Worm (Caenorhabditis elegans): Measurements from ENCODE around the gene C35D10.3.

The C35D10.3 gene

DNA sequence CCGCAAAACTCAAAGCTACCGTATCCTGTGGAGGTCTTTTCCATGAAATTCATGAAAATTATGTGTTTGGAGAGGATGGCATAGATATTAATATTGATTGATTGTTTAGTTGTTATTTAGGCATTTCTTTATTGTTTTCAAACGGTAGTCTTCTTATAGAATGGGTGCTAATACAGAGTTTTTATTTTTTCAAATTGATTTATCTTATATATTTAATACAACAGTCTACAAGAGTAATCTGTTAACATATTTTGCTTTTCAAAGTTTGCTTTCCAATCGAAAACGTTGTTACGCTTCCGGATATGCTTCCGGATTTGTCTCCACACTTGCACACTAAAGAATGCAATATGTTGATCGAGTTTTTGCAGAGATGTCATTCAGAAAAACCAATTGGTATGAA is 2.0 kb upstream of the C35D10.3 start, which contains the start of gene C35D10.17:
Gene C35D10.17, plus strand, starts transcription at position 301 of the 400 bp plus-strand sequence.
- TF ChIP-seq ztf-23 (GFP tag; IDR thresholded peaks at IDR 0.05) (no peak), ztf-29 (GFP tag; IDR thresholded peaks at IDR 0.05) (no peak), cog-1 (tag; optimal IDR thresholded peaks at IDR 0.05) (no peak), flt-1 (GFP tag; IDR thresholded peaks at IDR 0.05) (no peak), med-1 (GFP tag; optimal IDR thresholded peaks at IDR 0.05; ENCODE audit: insufficient read depth) (no peak), ref-1 (GFP tag; conservative IDR thresholded peaks at IDR 0.05) (no peak), klf-2 (GFP tag; conservative IDR thresholded peaks at IDR 0.05) (no peak), T22C8.4 (GFP tag; IDR thresholded peaks at IDR 0.05) (no peak)

ce11 chrIII:4870478-4870877 is 1.8 kb downstream of the C35D10.3 start, which contains the start of gene gipc-1:
gipc-1 (plus strand) TSS chrIII:4870778.
- TF ChIP-seq flt-1 (GFP tag; IDR thresholded peaks at IDR 0.05) (no peak), cog-1 (tag; optimal IDR thresholded peaks at IDR 0.05) (no peak), T22C8.4 (GFP tag; IDR thresholded peaks at IDR 0.05) (no peak), ztf-29 (GFP tag; IDR thresholded peaks at IDR 0.05) (no peak)

ce11 chrIII:4873395-4873794 is 4.7 kb downstream of the C35D10.3 start:
- TF ChIP-seq tab-1 (GFP tag; IDR thresholded peaks at IDR 0.05): no peak
- no peak for TF ChIP-seq med-1 (GFP tag; optimal IDR thresholded peaks at IDR 0.05; ENCODE audit: insufficient read depth)
- no peak for TF ChIP-seq ztf-23 (GFP tag; IDR thresholded peaks at IDR 0.05)
- TF ChIP-seq flt-1 (GFP tag; IDR thresholded peaks at IDR 0.05): no peak
- no peak for TF ChIP-seq ztf-29 (GFP tag; IDR thresholded peaks at IDR 0.05)
- no peak for TF ChIP-seq klf-2 (GFP tag; conservative IDR thresholded peaks at IDR 0.05)
- TF ChIP-seq ref-1 (GFP tag; conservative IDR thresholded peaks at IDR 0.05): no peak
- no peak for TF ChIP-seq T22C8.4 (GFP tag; IDR thresholded peaks at IDR 0.05)
- TF ChIP-seq cog-1 (tag; optimal IDR thresholded peaks at IDR 0.05): no peak

- no peak for TF ChIP-seq ztf-29 (GFP tag; IDR thresholded peaks at IDR 0.05)
- no peak for TF ChIP-seq ref-1 (GFP tag; conservative IDR thresholded peaks at IDR 0.05)
- no peak for TF ChIP-seq flt-1 (GFP tag; IDR thresholded peaks at IDR 0.05)
- TF ChIP-seq klf-2 (GFP tag; conservative IDR thresholded peaks at IDR 0.05): no peak
- no peak for TF ChIP-seq cog-1 (tag; optimal IDR thresholded peaks at IDR 0.05)
- no peak for TF ChIP-seq tab-1 (GFP tag; IDR thresholded peaks at IDR 0.05)
These were observed 6.0 kb downstream of the C35D10.3 start, which contains the start of gene C35D10.12 for ce11 chrIII:4874671-4875070. C35D10.12 (minus strand) TSS chrIII:4874771.

DNA sequence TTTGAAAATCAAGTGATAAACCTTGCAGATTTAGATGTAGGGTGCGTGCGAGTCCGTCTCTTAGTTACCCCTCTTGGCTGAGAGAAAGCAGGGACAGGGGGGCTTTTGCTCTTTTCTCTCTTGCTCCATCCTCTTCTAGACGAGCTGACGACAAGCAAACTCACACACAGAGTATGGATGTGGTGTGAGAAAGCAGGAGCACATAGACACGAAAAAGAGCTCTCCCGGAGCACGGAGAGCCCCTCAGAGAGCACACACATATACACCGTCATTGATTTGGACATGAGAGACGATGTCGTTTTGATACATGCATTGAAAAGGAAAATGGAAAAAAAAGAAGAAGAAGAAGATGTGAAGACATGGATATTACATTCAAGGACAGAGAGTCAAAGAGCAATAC is 6.9 kb downstream of the C35D10.3 start:
- TF ChIP-seq tab-1 (GFP tag; IDR thresholded peaks at IDR 0.05): no peak
- TF ChIP-seq ztf-29 (GFP tag; IDR thresholded peaks at IDR 0.05): no peak

- TF ChIP-seq klf-2 (GFP tag; conservative IDR thresholded peaks at IDR 0.05) (no peak), med-1 (GFP tag; optimal IDR thresholded peaks at IDR 0.05; ENCODE audit: insufficient read depth) (no peak), cog-1 (tag; optimal IDR thresholded peaks at IDR 0.05) (no peak), tab-1 (GFP tag; IDR thresholded peaks at IDR 0.05) (no peak), flt-1 (GFP tag; IDR thresholded peaks at IDR 0.05) (no peak), T22C8.4 (GFP tag; IDR thresholded peaks at IDR 0.05) (0 out of 2 replicates have a peak, but pooled peaks have one; percentile 5), ztf-23 (GFP tag; IDR thresholded peaks at IDR 0.05) (no peak), ref-1 (GFP tag; conservative IDR thresholded peaks at IDR 0.05) (no peak), ztf-29 (GFP tag; IDR thresholded peaks at IDR 0.05) (no peak)
These were observed 9.6 kb downstream of the C35D10.3 start, which contains the start of the genes tost-1 and arx-6 for ce11 chrIII:4878281-4878680. tost-1 (minus strand) TSS chrIII:4878311. arx-6 (plus strand) TSS chrIII:4878658.

DNA sequence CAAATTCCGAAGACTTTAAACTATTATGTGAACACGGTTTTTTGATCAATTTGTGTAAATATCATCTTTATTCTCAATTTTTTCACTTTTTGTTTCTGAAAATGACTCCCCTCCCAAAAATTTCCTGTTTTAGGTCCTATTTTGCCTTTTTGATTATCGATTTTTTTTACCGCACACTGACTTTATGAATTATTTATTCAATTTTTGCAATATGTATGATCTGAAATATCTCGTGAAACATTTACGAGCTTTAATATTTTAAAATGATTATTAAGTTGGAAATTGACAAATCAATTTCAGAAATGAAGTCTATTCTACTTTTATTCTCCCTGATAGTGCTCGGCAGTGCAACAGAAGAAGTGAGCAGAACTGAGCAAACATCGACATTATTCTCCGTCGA is 10.7 kb downstream of the C35D10.3 start, which contains the start of gene C35D10.1:
Gene C35D10.1, plus strand, starts transcription at position 301 of the 400 bp plus-strand sequence.
- TF ChIP-seq ztf-23 (GFP tag; IDR thresholded peaks at IDR 0.05): no peak

- TF ChIP-seq klf-2 (GFP tag; conservative IDR thresholded peaks at IDR 0.05): no peak
- no peak for TF ChIP-seq ztf-23 (GFP tag; IDR thresholded peaks at IDR 0.05)
- TF ChIP-seq flt-1 (GFP tag; IDR thresholded peaks at IDR 0.05): no peak
- TF ChIP-seq med-1 (GFP tag; optimal IDR thresholded peaks at IDR 0.05; ENCODE audit: insufficient read depth): no peak
- TF ChIP-seq ref-1 (GFP tag; conservative IDR thresholded peaks at IDR 0.05): no peak
- no peak for TF ChIP-seq ztf-29 (GFP tag; IDR thresholded peaks at IDR 0.05)
- no peak for TF ChIP-seq cog-1 (tag; optimal IDR thresholded peaks at IDR 0.05)
- TF ChIP-seq T22C8.4 (GFP tag; IDR thresholded peaks at IDR 0.05): no peak
These were observed 13.2 kb downstream of the C35D10.3 start for ce11 chrIII:4881955-4882354.

ce11 chrIII:4883429-4883828 is 14.7 kb downstream of the C35D10.3 start, which contains the start of gene clec-5:
clec-5 (minus strand) TSS chrIII:4883606.
- TF ChIP-seq med-1 (GFP tag; optimal IDR thresholded peaks at IDR 0.05; ENCODE audit: insufficient read depth) (no peak), tab-1 (GFP tag; IDR thresholded peaks at IDR 0.05) (no peak), ztf-23 (GFP tag; IDR thresholded peaks at IDR 0.05) (no peak), T22C8.4 (GFP tag; IDR thresholded peaks at IDR 0.05) (no peak), ztf-29 (GFP tag; IDR thresholded peaks at IDR 0.05) (no peak), ref-1 (GFP tag; conservative IDR thresholded peaks at IDR 0.05) (no peak), cog-1 (tag; optimal IDR thresholded peaks at IDR 0.05) (no peak), klf-2 (GFP tag; conservative IDR thresholded peaks at IDR 0.05) (no peak), flt-1 (GFP tag; IDR thresholded peaks at IDR 0.05) (no peak)

ce11 chrIII:4887291-4887690 is 18.6 kb downstream of the C35D10.3 start, which contains the start of gene clec-6:
clec-6 (minus strand) TSS chrIII:4887444.
- TF ChIP-seq klf-2 (GFP tag; conservative IDR thresholded peaks at IDR 0.05) (no peak), ztf-23 (GFP tag; IDR thresholded peaks at IDR 0.05) (no peak), tab-1 (GFP tag; IDR thresholded peaks at IDR 0.05) (no peak), T22C8.4 (GFP tag; IDR thresholded peaks at IDR 0.05) (no peak), med-1 (GFP tag; optimal IDR thresholded peaks at IDR 0.05; ENCODE audit: insufficient read depth) (no peak), ztf-29 (GFP tag; IDR thresholded peaks at IDR 0.05) (no peak), ref-1 (GFP tag; conservative IDR thresholded peaks at IDR 0.05) (no peak), flt-1 (GFP tag; IDR thresholded peaks at IDR 0.05) (no peak), cog-1 (tag; optimal IDR thresholded peaks at IDR 0.05) (no peak)

Measured in whole organism, midembryonic.